Fruit fly (Drosophila melanogaster) whole organism, embryonic: Measurements from ENCODE around the gene Ire1.

Experiments used
- Atf6 ChIP-seq: fragments of 200-800 bp; sonication (Bioruptor generic); IDR thresholded peaks from 2 replicates; pipeline ENCODE4 v1.3.6; 2022; ENCODE audit warnings: missing biosample characterization, missing genetic modification characterization
- BtbVII ChIP-seq: fragments of 200-800 bp; sonication (Bioruptor generic); optimal IDR thresholded peaks from 3 replicates; lab custom pipeline; 2017; ENCODE audit warnings: missing biosample characterization, mild to moderate bottlenecking, missing genetic modification characterization
- CG10543 ChIP-seq: fragments of 200-800 bp; sonication (Bioruptor generic); optimal IDR thresholded peaks from 3 replicates; lab custom pipeline; 2017; ENCODE audit warnings: missing biosample characterization, mild to moderate bottlenecking, missing genetic modification characterization, moderate library complexity
- CG10654 ChIP-seq: fragments of 200-800 bp; sonication (Bioruptor generic); optimal IDR thresholded peaks from 2 replicates; lab custom pipeline; 2016; ENCODE audit warnings: missing biosample characterization, missing genetic modification characterization
- CG13424 ChIP-seq: fragments of 200-800 bp; sonication (Bioruptor generic); optimal IDR thresholded peaks from 2 replicates; lab custom pipeline; 2019; ENCODE audit warnings: missing biosample characterization, mild to moderate bottlenecking, missing genetic modification characterization, moderate library complexity
- CG14441 ChIP-seq: fragments of 200-800 bp; sonication (Bioruptor generic); IDR thresholded peaks from 2 replicates; pipeline ENCODE4 v1.3.6; 2022; ENCODE audit warnings: missing biosample characterization, missing genetic modification characterization
- CG14860 ChIP-seq: fragments of 200-800 bp; sonication (Bioruptor generic); IDR thresholded peaks from 3 replicates; pipeline ENCODE4 v1.3.6; 2022; ENCODE audit warnings: missing biosample characterization, missing genetic modification characterization; ENCODE audit not compliant: partially characterized antibody
- CG15479 ChIP-seq: fragments of 200-800 bp; sonication (Bioruptor generic); optimal IDR thresholded peaks from 3 replicates; lab custom pipeline; 2019; ENCODE audit warnings: missing biosample characterization, mild to moderate bottlenecking, missing genetic modification characterization, moderate library complexity
- CG15601 ChIP-seq: fragments of 200-800 bp; sonication (Bioruptor generic); optimal IDR thresholded peaks from 3 replicates; lab custom pipeline; 2019; ENCODE audit warnings: missing biosample characterization, mild to moderate bottlenecking, missing genetic modification characterization, moderate library complexity
- CG1647 ChIP-seq: fragments of 200-800 bp; sonication (Bioruptor generic); optimal IDR thresholded peaks from 3 replicates; lab custom pipeline; 2016; ENCODE audit warnings: missing biosample characterization, missing genetic modification characterization
- CG16815 ChIP-seq: fragments of 200-800 bp; sonication (Bioruptor generic); optimal IDR thresholded peaks from 3 replicates; lab custom pipeline; 2017; ENCODE audit warnings: missing biosample characterization, mild to moderate bottlenecking, missing genetic modification characterization
- CG17186 ChIP-seq: fragments of 200-800 bp; sonication (Bioruptor generic); optimal IDR thresholded peaks from 3 replicates; lab custom pipeline; 2017; ENCODE audit warnings: missing biosample characterization, missing genetic modification reagents, missing genetic modification characterization
- CG31441 ChIP-seq: fragments of 200-800 bp; sonication (Bioruptor generic); IDR thresholded peaks from 2 replicates; pipeline ENCODE4 v1.3.6; 2022; ENCODE audit warnings: missing biosample characterization, missing genetic modification characterization
- CG32767 ChIP-seq: fragments of 200-800 bp; sonication (Bioruptor generic); IDR thresholded peaks from 2 replicates; pipeline ENCODE4 v1.3.6; 2022; ENCODE audit warnings: missing biosample characterization, missing genetic modification characterization
- CG32772 ChIP-seq: fragments of 200-800 bp; sonication (Bioruptor generic); IDR thresholded peaks from 2 replicates; pipeline ENCODE4 v1.3.6; 2022; ENCODE audit warnings: missing biosample characterization, missing genetic modification characterization
- CG4360 ChIP-seq: fragments of 200-800 bp; sonication (Bioruptor generic); IDR thresholded peaks from 2 replicates; pipeline ENCODE4 v1.3.6; 2022; ENCODE audit warnings: missing biosample characterization, missing genetic modification characterization
- CG4404 ChIP-seq: fragments of 200-800 bp; sonication (Bioruptor generic); IDR thresholded peaks from 2 replicates; pipeline ENCODE4 v1.3.6; 2022; ENCODE audit warnings: missing biosample characterization, missing genetic modification characterization
- CG4617 ChIP-seq: fragments of 200-800 bp; sonication (Bioruptor generic); optimal IDR thresholded peaks from 3 replicates; lab custom pipeline; 2016; ENCODE audit warnings: missing biosample characterization, missing genetic modification characterization, borderline replicate concordance
- CG5953 ChIP-seq: fragments of 200-800 bp; sonication (Bioruptor generic); IDR thresholded peaks from 2 replicates; pipeline ENCODE4 v1.3.6; 2022; ENCODE audit warnings: missing biosample characterization, missing genetic modification characterization
- CG6272 ChIP-seq: fragments of 200-800 bp; sonication (Bioruptor generic); IDR thresholded peaks from 2 replicates; pipeline ENCODE4 v1.3.6; 2022; ENCODE audit warnings: missing biosample characterization, missing genetic modification characterization
- CG6791 ChIP-seq: fragments of 200-800 bp; sonication (Bioruptor generic); IDR thresholded peaks from 3 replicates; pipeline ENCODE4 v1.3.6; 2022; ENCODE audit warnings: missing biosample characterization, missing genetic modification characterization; ENCODE audit not compliant: partially characterized antibody
- CG6854 ChIP-seq: fragments of 200-800 bp; sonication (Bioruptor generic); optimal IDR thresholded peaks from 3 replicates; lab custom pipeline; 2017; ENCODE audit warnings: missing biosample characterization, mild to moderate bottlenecking, missing genetic modification characterization
- CG8765 ChIP-seq: fragments of 200-800 bp; sonication (Bioruptor generic); IDR thresholded peaks from 2 replicates; pipeline ENCODE4 v1.3.6; 2022; ENCODE audit warnings: missing biosample characterization, missing genetic modification characterization
- CG9609 ChIP-seq: fragments of 200-800 bp; sonication (Bioruptor generic); optimal IDR thresholded peaks from 3 replicates; lab custom pipeline; 2016; ENCODE audit warnings: missing biosample characterization, missing genetic modification characterization
- CTCF ChIP-seq: fragments of 200-800 bp; sonication (Bioruptor generic); optimal IDR thresholded peaks from 2 replicates; lab custom pipeline; 2017; ENCODE audit warnings: missing biosample characterization, mild to moderate bottlenecking, missing genetic modification characterization, moderate library complexity
- Chrac-16 ChIP-seq: fragments of 200-800 bp; sonication (Bioruptor generic); optimal IDR thresholded peaks from 3 replicates; lab custom pipeline; 2016; ENCODE audit warnings: missing biosample characterization, missing genetic modification characterization
- Dfd ChIP-seq, 2 experiments: fragments of >200 bp; optimal IDR thresholded peaks; 2 replicates each; lab custom pipeline; 2017; ENCODE audit warnings: missing biosample characterization in 2 of 2, missing genetic modification characterization in 2 of 2
- E2f1 ChIP-seq: fragments of 200-800 bp; sonication (Bioruptor generic); IDR thresholded peaks from 2 replicates; pipeline ENCODE4 v1.3.6; 2022; ENCODE audit warnings: missing biosample characterization, missing genetic modification characterization
- Hr78 ChIP-seq, 2 experiments: fragments of 200-800 bp in 1 of 2; fragments of >200 bp in 1 of 2; sonication (Bioruptor generic) in 1 of 2; optimal IDR thresholded peaks; 2 replicates each; lab custom pipeline; 2017 to 2019; ENCODE audit warnings: missing biosample characterization in 2 of 2, missing genetic modification characterization in 2 of 2, mild to moderate bottlenecking in 1 of 2, moderate library complexity in 1 of 2
- Jarid2 ChIP-seq: fragments of 200-800 bp; sonication (Bioruptor generic); optimal IDR thresholded peaks from 3 replicates; lab custom pipeline; 2017; ENCODE audit warnings: mild to moderate bottlenecking, missing biosample characterization, missing genetic modification reagents, missing genetic modification characterization
- Lpt ChIP-seq: fragments of >200 bp; optimal IDR thresholded peaks from 2 replicates; lab custom pipeline; 2018; ENCODE audit warnings: missing biosample characterization, missing genetic modification characterization
- Med ChIP-seq: fragments of 200-800 bp; sonication (Bioruptor generic); peaks from one replicate; lab custom pipeline; 2016; ENCODE audit warnings: missing biosample characterization, missing genetic modification characterization, mild to moderate bottlenecking, inconsistent platforms, moderate library complexity
- Mes4 ChIP-seq: fragments of 200-800 bp; sonication (Bioruptor generic); optimal IDR thresholded peaks from 2 replicates; lab custom pipeline; 2016; ENCODE audit warnings: missing biosample characterization, missing genetic modification characterization
- Myb ChIP-seq: fragments of 200-800 bp; sonication (Bioruptor generic); optimal IDR thresholded peaks from 2 replicates; lab custom pipeline; 2016; ENCODE audit warnings: missing biosample characterization, missing genetic modification characterization
- NFAT ChIP-seq: fragments of 200-800 bp; sonication (Bioruptor generic); IDR thresholded peaks from 2 replicates; pipeline ENCODE4 v1.3.6; 2022; ENCODE audit warnings: missing biosample characterization, missing genetic modification characterization
- Rfx ChIP-seq: fragments of 200-800 bp; sonication (Bioruptor generic); IDR thresholded peaks from 2 replicates; pipeline ENCODE4 v1.3.6; 2022; ENCODE audit warnings: missing biosample characterization, missing genetic modification characterization
- Rx ChIP-seq: fragments of 200-800 bp; sonication (Bioruptor generic); IDR thresholded peaks from 2 replicates; pipeline ENCODE4 v1.3.6; 2022; ENCODE audit warnings: missing biosample characterization, missing genetic modification characterization
- TFAM ChIP-seq: fragments of 200-800 bp; sonication (Bioruptor generic); optimal IDR thresholded peaks from 2 replicates; lab custom pipeline; 2017; ENCODE audit warnings: missing biosample characterization, missing genetic modification characterization, inconsistent platforms
- dan ChIP-seq: fragments of 200-800 bp; sonication (Bioruptor generic); IDR thresholded peaks from 2 replicates; pipeline ENCODE4 v1.3.6; 2022; ENCODE audit warnings: missing biosample characterization, missing genetic modification characterization
- danr ChIP-seq: fragments of 200-800 bp; sonication (Bioruptor generic); IDR thresholded peaks from 2 replicates; pipeline ENCODE4 v1.3.6; 2022; ENCODE audit warnings: missing biosample characterization, missing genetic modification characterization
- en ChIP-seq: fragments of 200-800 bp; sonication (Bioruptor generic); optimal IDR thresholded peaks from 2 replicates; lab custom pipeline; 2016; ENCODE audit warnings: missing biosample characterization, missing genetic modification characterization
- eve ChIP-seq, 2 experiments: fragments of >200 bp; optimal IDR thresholded peaks; 2 replicates each; lab custom pipeline; 2017; ENCODE audit warnings: missing biosample characterization in 2 of 2, missing genetic modification characterization in 2 of 2
- eyg ChIP-seq: fragments of 200-800 bp; sonication (Bioruptor generic); optimal IDR thresholded peaks from 3 replicates; lab custom pipeline; 2016; ENCODE audit warnings: missing biosample characterization, missing genetic modification characterization
- grau ChIP-seq: fragments of 200-800 bp; optimal IDR thresholded peaks from 3 replicates; lab custom pipeline; 2019; ENCODE audit warnings: missing biosample characterization, mild to moderate bottlenecking, missing genetic modification characterization, moderate library complexity
- gt ChIP-seq: fragments of 200-800 bp; sonication (Bioruptor generic); IDR thresholded peaks from 2 replicates; pipeline ENCODE4 v1.3.6; 2022; ENCODE audit warnings: missing biosample characterization, missing genetic modification characterization
- jumu ChIP-seq: fragments of 200-800 bp; sonication (Bioruptor generic); optimal IDR thresholded peaks from 3 replicates; lab custom pipeline; 2016; ENCODE audit warnings: missing biosample characterization, missing genetic modification characterization
- mld ChIP-seq: fragments of 200-800 bp; sonication (Bioruptor generic); IDR thresholded peaks from 3 replicates; pipeline ENCODE4 v1.3.6; 2022; ENCODE audit warnings: missing biosample characterization, missing genetic modification characterization; ENCODE audit not compliant: partially characterized antibody
- sisA ChIP-seq: fragments of 200-800 bp; sonication (Bioruptor generic); IDR thresholded peaks from 2 replicates; pipeline ENCODE4 v1.3.6; 2022; ENCODE audit warnings: missing biosample characterization, missing genetic modification characterization
- stwl ChIP-seq: fragments of 200-800 bp; sonication (Bioruptor generic); optimal IDR thresholded peaks from 3 replicates; lab custom pipeline; 2018; ENCODE audit warnings: missing biosample characterization, mild to moderate bottlenecking, missing genetic modification characterization, moderate library complexity
- toy ChIP-seq: fragments of 200-800 bp; sonication (Bioruptor generic); IDR thresholded peaks from 2 replicates; pipeline ENCODE4 v1.3.6; 2022; ENCODE audit warnings: missing biosample characterization, missing genetic modification characterization
- zen ChIP-seq: fragments of 200-800 bp; sonication (Bioruptor generic); optimal IDR thresholded peaks from 3 replicates; lab custom pipeline; 2018; ENCODE audit warnings: missing biosample characterization, mild to moderate bottlenecking, missing genetic modification characterization, moderate library complexity
- zfh2 ChIP-seq: fragments of 200-800 bp; sonication (Bioruptor generic); optimal IDR thresholded peaks from 2 replicates; lab custom pipeline; 2016; ENCODE audit warnings: missing biosample characterization, missing genetic modification characterization

Gene Ire1

dm6 chr3R:19889603-19890187 lies 28.6 kb upstream of the Ire1 start:
- TF ChIP-seq eve (GFP tag; optimal IDR thresholded peaks at IDR 0.05; lab: Kevin White, UChicago) = no peak
- no peak for TF ChIP-seq E2f1
- no peak for TF ChIP-seq sisA (GFP tag; lab: Robert Waterston, UW)
- TF ChIP-seq jumu = no peak
- TF ChIP-seq CG5953 (GFP tag; lab: Robert Waterston, UW) = no peak
- TF ChIP-seq Dfd (GFP tag; optimal IDR thresholded peaks at IDR 0.05; lab: Kevin White, UChicago) = no peak
- TF ChIP-seq Med (GFP tag; lab: Kevin White, UChicago) = peak; percentile 72
- TF ChIP-seq CG15601 (tag; lab: Kevin White, UChicago) = peak; percentile 13
- no peak for TF ChIP-seq Lpt (GFP tag; lab: Kevin White, UChicago)
- TF ChIP-seq CG14441 (GFP tag; lab: Robert Waterston, UW) = peak; percentile 50
- peak; percentile 81 for TF ChIP-seq CG6854 (GFP tag; lab: Kevin White, UChicago)
- TF ChIP-seq CG16815 = peak; percentile 47
- no peak for TF ChIP-seq stwl (tag; lab: Kevin White, UChicago)
- TF ChIP-seq CG6272 (GFP tag; lab: Robert Waterston, UW) = 0 out of 2 replicates have a peak, but pooled peaks have one; percentile 6
- TF ChIP-seq CG8765 (GFP tag; lab: Robert Waterston, UW) = no peak
- peak; percentile 70 for TF ChIP-seq CG10654 (GFP tag; lab: Kevin White, UChicago)
- peak; percentile 64; the same call in 1 of the 2 replicates for TF ChIP-seq Atf6
- TF ChIP-seq zfh2 (GFP tag; lab: Kevin White, UChicago) = no peak
- TF ChIP-seq gt (GFP tag; lab: Robert Waterston, UW) = no peak
- TF ChIP-seq Rx (GFP tag; lab: Robert Waterston, UW) = no peak
- TF ChIP-seq Chrac-16 (GFP tag; lab: Kevin White, UChicago) = peak; percentile 42
- TF ChIP-seq CTCF = peak; percentile 47
- no peak for TF ChIP-seq danr
- TF ChIP-seq dan (GFP tag; lab: Robert Waterston, UW) = no peak
- no peak for TF ChIP-seq CG17186 (GFP tag; lab: Kevin White, UChicago)
- TF ChIP-seq CG9609 = peak; percentile 2
- TF ChIP-seq CG4404 = no peak
- 0 out of 2 replicates have a peak, but pooled peaks have one; percentile 7 for TF ChIP-seq CG32767 (GFP tag; lab: Robert Waterston, UW)
- TF ChIP-seq CG13424 = peak; percentile 74
- no peak for TF ChIP-seq toy (GFP tag; lab: Robert Waterston, UW)
- TF ChIP-seq CG14860 = no peak
- TF ChIP-seq CG4360 (GFP tag; lab: Robert Waterston, UW) = no peak
- peak; percentile 87 for TF ChIP-seq BtbVII
- TF ChIP-seq CG1647 = no peak
- no peak for TF ChIP-seq Myb (GFP tag; lab: Kevin White, UChicago)
- no peak for TF ChIP-seq TFAM (GFP tag; lab: Kevin White, UChicago)
- no peak for TF ChIP-seq CG15479 (GFP tag; lab: Kevin White, UChicago)
- no peak for TF ChIP-seq mld (GFP tag; lab: Robert Waterston, UW)
- peak; percentile 77 for TF ChIP-seq CG31441
- no peak for TF ChIP-seq CG4617 (GFP tag; lab: Kevin White, UChicago)
- TF ChIP-seq CG32772 = no peak
- TF ChIP-seq grau = peak; percentile 85
- TF ChIP-seq eyg (GFP tag; lab: Kevin White, UChicago) = peak; percentile 15
- peak; percentile 80 for TF ChIP-seq CG10543 (GFP tag; lab: Kevin White, UChicago)
- TF ChIP-seq NFAT = no peak
- peak; percentile 40 for TF ChIP-seq zen (tag; lab: Kevin White, UChicago)
- TF ChIP-seq Jarid2 (GFP tag; lab: Kevin White, UChicago) = peak; percentile 58
- no peak for TF ChIP-seq CG6791 (GFP tag; lab: Robert Waterston, UW)
- TF ChIP-seq Rfx (GFP tag; lab: Robert Waterston, UW) = peak; percentile 74
- TF ChIP-seq en (GFP tag; lab: Kevin White, UChicago) = no peak
- no peak for TF ChIP-seq Mes4 (GFP tag; lab: Kevin White, UChicago)
- no peak for TF ChIP-seq Hr78 (GFP tag; optimal IDR thresholded peaks at IDR 0.05; lab: Kevin White, UChicago)
